Worm (Caenorhabditis elegans) whole organism, L2 larva: ENCODE results near the gene T11F9.1.
"Not testable (repeated sequence)": the region's sequence is repeated elsewhere in the genome, so short reads cannot be mapped to it uniquely, and the experiment has no call there.

Experiments
- C34F6.9 ChIP-seq: fragments of 150-350 bp; optimal IDR thresholded peaks from 2 replicates; lab custom pipeline; 2014; ENCODE audit warnings: missing biosample characterization, missing genetic modification characterization
- F13H6.1 ChIP-seq: sonication (generic microtip); optimal IDR thresholded peaks from 2 replicates; lab custom pipeline; 2016; ENCODE audit warnings: missing genetic modification characterization, missing compliant biosample characterization
- Y55F3AM.14 ChIP-seq: fragments of 200-800 bp; sonication (Bioruptor generic); optimal IDR thresholded peaks from 2 replicates; lab custom pipeline; 2018; ENCODE audit warnings: mild to moderate bottlenecking, missing genetic modification characterization, missing compliant biosample characterization
- ZK546.5 ChIP-seq: sonication (generic microtip); optimal IDR thresholded peaks from 2 replicates; lab custom pipeline; 2017; ENCODE audit warnings: missing biosample characterization, missing genetic modification characterization
- alr-1 ChIP-seq: fragments of 150-350 bp; optimal IDR thresholded peaks from 2 replicates; lab custom pipeline; 2014; ENCODE audit warnings: missing biosample characterization, missing genetic modification characterization
- aly-2 ChIP-seq: fragments of 150-350 bp; optimal IDR thresholded peaks from 2 replicates; lab custom pipeline; 2014; ENCODE audit warnings: missing biosample characterization, missing genetic modification characterization
- ama-1 ChIP-seq: fragments of 150-350 bp; optimal IDR thresholded peaks from 2 replicates; lab custom pipeline; 2018; ENCODE audit warnings: inconsistent platforms
- ceh-16 ChIP-seq: fragments of 150-350 bp; optimal IDR thresholded peaks from 2 replicates; lab custom pipeline; 2014; ENCODE audit warnings: missing biosample characterization, missing genetic modification characterization
- crh-2 ChIP-seq: sonication (generic microtip); optimal IDR thresholded peaks from 2 replicates; lab custom pipeline; 2017; ENCODE audit warnings: missing biosample characterization, missing genetic modification characterization
- dmd-4 ChIP-seq: sonication (generic microtip); optimal IDR thresholded peaks from 2 replicates; lab custom pipeline; 2017; ENCODE audit warnings: missing biosample characterization, missing genetic modification characterization
- elt-1 ChIP-seq: fragments of 150-350 bp; optimal IDR thresholded peaks from 2 replicates; lab custom pipeline; 2014; ENCODE audit warnings: missing biosample characterization, missing genetic modification characterization
- elt-3 ChIP-seq: sonication (generic microtip); optimal IDR thresholded peaks from 2 replicates; lab custom pipeline; 2017; ENCODE audit warnings: missing biosample characterization, missing genetic modification characterization
- fos-1 ChIP-seq: fragments of 150-350 bp; optimal IDR thresholded peaks from 2 replicates; lab custom pipeline; 2014; ENCODE audit warnings: missing biosample characterization, missing genetic modification characterization
- lin-11 ChIP-seq: fragments of 150-350 bp; sonication (generic microtip); optimal IDR thresholded peaks from 2 replicates; lab custom pipeline; 2014; ENCODE audit warnings: missing biosample characterization, missing genetic modification characterization, inconsistent platforms, mixed read lengths
- lsy-2 ChIP-seq, 2 experiments: fragments of 150-350 bp in 1 of 2; sonication (generic microtip) in 1 of 2; optimal IDR thresholded peaks; 2 replicates each; lab custom pipeline; 2014 to 2017; ENCODE audit warnings: missing biosample characterization in 2 of 2, missing genetic modification characterization in 2 of 2
- mbf-1 ChIP-seq: sonication (generic microtip); optimal IDR thresholded peaks from 2 replicates; lab custom pipeline; 2017; ENCODE audit warnings: missing biosample characterization, missing genetic modification characterization
- mdl-1 ChIP-seq, 2 experiments: fragments of 150-350 bp in 1 of 2; sonication (generic microtip) in 1 of 2; optimal IDR thresholded peaks; 2 replicates each; lab custom pipeline; 2017; ENCODE audit warnings: missing biosample characterization in 2 of 2, missing genetic modification characterization in 2 of 2
- nhr-10 ChIP-seq: sonication (generic microtip); optimal IDR thresholded peaks from 2 replicates; lab custom pipeline; 2017; ENCODE audit warnings: missing biosample characterization, missing genetic modification characterization
- nhr-12 ChIP-seq: fragments of 150-350 bp; optimal IDR thresholded peaks from 2 replicates; lab custom pipeline; 2014; ENCODE audit warnings: missing biosample characterization, missing genetic modification characterization
- nhr-129 ChIP-seq: fragments of 150-350 bp; optimal IDR thresholded peaks from 2 replicates; lab custom pipeline; 2014; ENCODE audit warnings: missing biosample characterization, missing genetic modification characterization
- nhr-23 ChIP-seq: fragments of 150-350 bp; optimal IDR thresholded peaks from 2 replicates; lab custom pipeline; 2014; ENCODE audit warnings: missing biosample characterization, missing genetic modification reagents, missing genetic modification characterization
- nhr-237 ChIP-seq: fragments of 150-350 bp; optimal IDR thresholded peaks from 2 replicates; lab custom pipeline; 2014; ENCODE audit warnings: missing biosample characterization, missing genetic modification characterization
- nhr-6 ChIP-seq: fragments of 150-350 bp; optimal IDR thresholded peaks from 2 replicates; lab custom pipeline; 2014; ENCODE audit warnings: missing biosample characterization, missing genetic modification characterization
- peb-1 ChIP-seq: fragments of 150-350 bp; optimal IDR thresholded peaks from 2 replicates; lab custom pipeline; 2014; ENCODE audit warnings: missing biosample characterization, missing genetic modification characterization
- sem-4 ChIP-seq: fragments of 150-350 bp; optimal IDR thresholded peaks from 2 replicates; lab custom pipeline; 2014; ENCODE audit warnings: missing biosample characterization, missing genetic modification reagents, missing genetic modification characterization
- sma-9 ChIP-seq, 2 experiments: fragments of 150-350 bp in 1 of 2; sonication (generic microtip) in 1 of 2; optimal IDR thresholded peaks; 2 replicates each; lab custom pipeline; 2014 to 2016; ENCODE audit warnings: missing genetic modification characterization in 2 of 2, mild to moderate bottlenecking in 1 of 2, missing biosample characterization in 1 of 2, missing compliant biosample characterization in 1 of 2, missing genetic modification reagents in 1 of 2, moderate library complexity in 1 of 2
- snpc-4 ChIP-seq: fragments of 150-350 bp; optimal IDR thresholded peaks from 2 replicates; lab custom pipeline; 2014; ENCODE audit warnings: missing biosample characterization, missing genetic modification characterization
- unc-55 ChIP-seq: fragments of 150-350 bp; sonication (generic microtip); optimal IDR thresholded peaks from 3 replicates; lab custom pipeline; 2014; ENCODE audit warnings: missing biosample characterization, missing genetic modification reagents, missing genetic modification characterization
- zag-1 ChIP-seq: fragments of 150-350 bp; optimal IDR thresholded peaks from 2 replicates; lab custom pipeline; 2014; ENCODE audit warnings: missing biosample characterization, missing genetic modification characterization
- ztf-1 ChIP-seq: fragments of 200-800 bp; sonication (Bioruptor generic); conservative IDR thresholded peaks from 2 replicates; pipeline ENCODE4 v1.3.6; 2022; ENCODE audit warnings: missing genetic modification characterization, missing compliant biosample characterization
- ztf-4 ChIP-seq: fragments of 150-350 bp; optimal IDR thresholded peaks from 2 replicates; lab custom pipeline; 2014; ENCODE audit warnings: missing biosample characterization, missing genetic modification characterization

Gene T11F9.1

DNA sequence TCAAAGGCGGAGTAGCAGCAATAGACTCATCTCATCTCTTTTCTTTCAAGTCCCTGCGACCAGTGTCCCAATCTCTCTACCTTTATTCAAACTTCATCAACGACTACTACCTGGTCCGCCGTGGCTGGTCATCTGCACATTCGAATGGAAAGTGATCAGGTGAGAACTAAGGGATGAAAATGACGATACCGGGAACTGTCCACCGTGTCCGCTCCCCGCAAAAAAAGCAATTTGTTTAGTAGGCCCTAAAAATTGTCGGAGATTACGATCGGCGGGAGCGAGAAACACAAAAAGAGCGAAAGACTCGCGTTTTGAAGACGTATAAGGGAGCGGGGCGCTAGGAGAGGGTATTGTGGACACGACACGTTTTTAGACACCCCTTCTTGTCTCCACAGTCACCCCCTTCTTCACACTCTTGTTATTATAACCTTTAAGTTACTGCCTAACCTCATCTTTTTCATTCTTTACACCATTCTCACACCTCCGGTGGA, 3.7 kb downstream of the T11F9.1 start, which contains the start of gene zipt-16:
zipt-16 (plus strand) TSS at position 51 of the 491 bp plus-strand sequence.
- TF ChIP-seq ztf-1 (0 out of 2 replicates have a peak, but pooled peaks have one; percentile 60), dmd-4 (no peak), nhr-6 (tag; lab: Kevin White, UChicago) (no peak)

DNA sequence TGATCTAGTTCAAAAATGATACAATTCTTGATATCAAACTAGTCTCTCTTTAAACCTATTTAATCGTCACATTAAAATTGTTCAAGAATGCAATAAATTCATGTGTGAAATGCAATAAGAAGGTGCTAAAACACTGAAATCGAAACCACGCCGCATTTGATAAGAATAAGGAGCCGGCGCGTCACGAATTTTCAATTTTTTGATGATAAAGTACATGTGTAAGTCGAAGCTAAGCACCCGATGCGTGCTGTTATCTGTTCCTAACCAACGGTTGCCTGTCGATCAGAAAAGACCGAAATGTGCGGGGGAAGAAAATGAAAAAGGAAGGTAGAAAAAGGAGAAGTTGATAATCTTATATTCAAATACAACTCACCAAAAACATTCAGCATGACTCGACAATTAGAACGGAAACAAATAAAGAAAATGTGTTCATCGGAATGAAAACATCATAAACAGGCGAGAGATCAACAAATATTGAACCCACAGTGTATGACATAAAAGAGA, 10.9 kb downstream of the T11F9.1 start, which contains the start of gene aat-6:
aat-6 (minus strand) TSS at position 454 of the 504 bp plus-strand sequence.
- no peak for TF ChIP-seq nhr-129 (tag; lab: Kevin White, UChicago)
- TF ChIP-seq fos-1 (tag; lab: Kevin White, UChicago) = peak; percentile 82
- TF ChIP-seq dmd-4 = no peak
- no peak for TF ChIP-seq nhr-237
- TF ChIP-seq crh-2 = peak; percentile 21
- TF ChIP-seq snpc-4 (tag; lab: Kevin White, UChicago) = no peak
- TF ChIP-seq alr-1 (tag; lab: Kevin White, UChicago) = no peak
- peak; percentile 54 for TF ChIP-seq sma-9 (GFP tag; optimal IDR thresholded peaks at IDR 0.05; lab: Kevin White, UChicago)
- no peak for TF ChIP-seq sma-9 (tag; optimal IDR thresholded peaks at IDR 0.05; lab: Kevin White, UChicago)
- TF ChIP-seq nhr-12 = no peak
- no peak for TF ChIP-seq peb-1 (tag; lab: Kevin White, UChicago)

DNA sequence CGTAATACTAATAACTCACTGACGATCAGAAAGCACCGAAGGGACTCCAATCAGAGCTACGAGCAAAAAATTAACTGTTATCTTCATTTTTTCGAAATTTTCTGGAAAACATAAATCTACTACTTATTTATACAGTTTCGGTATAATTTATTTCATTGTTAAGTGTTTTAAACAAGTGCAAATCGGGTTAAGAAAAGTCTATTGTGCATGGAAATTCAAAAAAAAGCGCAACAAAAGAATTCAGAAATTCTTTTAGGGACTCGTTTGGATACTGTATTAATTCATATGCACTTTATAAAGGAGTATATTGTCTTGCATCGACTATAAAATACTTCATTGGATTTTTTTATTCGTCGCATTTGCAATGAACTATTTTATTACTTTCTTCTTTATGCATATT, 12.9 kb downstream of the T11F9.1 start, which contains the start of the genes nas-20 and nas-21:
nas-20 (minus strand) TSS at position 101 of the 400 bp plus-strand sequence.
nas-21 (plus strand) TSS at position 356 of the 400 bp plus-strand sequence.
- TF ChIP-seq elt-3 (tag; lab: Kevin White, UChicago) = no peak

DNA sequence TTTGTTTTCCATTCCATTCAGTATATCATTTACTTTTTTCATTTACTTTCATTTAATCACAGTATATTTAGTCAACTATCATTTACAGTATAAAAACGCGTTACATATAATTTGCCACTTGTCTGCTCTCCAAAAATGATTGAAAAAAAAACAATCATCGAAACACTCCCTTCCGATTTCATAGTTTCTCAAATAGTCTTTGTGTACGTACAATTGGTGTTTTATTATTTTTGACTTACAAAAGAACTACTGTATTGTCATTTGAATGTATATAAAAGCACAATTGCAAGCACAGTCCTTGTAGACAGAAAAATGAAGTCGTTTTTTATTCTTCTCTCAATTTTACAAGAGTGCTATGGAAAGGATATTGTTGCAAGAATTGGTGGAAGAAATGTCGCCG, 15.0 kb downstream of the T11F9.1 start, which contains the start of gene nas-22:
nas-22 (plus strand) TSS at position 301 of the 400 bp plus-strand sequence.
- TF ChIP-seq sem-4 (tag; lab: Kevin White, UChicago) (no peak), mbf-1 (tag; lab: Kevin White, UChicago) (no peak), nhr-129 (tag; lab: Kevin White, UChicago) (no peak), nhr-23 (tag; lab: Kevin White, UChicago) (no peak), C34F6.9 (tag; lab: Kevin White, UChicago) (no peak), nhr-6 (tag; lab: Kevin White, UChicago) (no peak), mdl-1 (tag; optimal IDR thresholded peaks at IDR 0.05; lab: Kevin White, UChicago) (no peak), ama-1 (lab: Kevin White, UChicago) (no peak), dmd-4 (no peak), nhr-237 (no peak), lin-11 (tag; lab: Kevin White, UChicago) (no peak), F13H6.1 (tag; lab: Kevin White, UChicago) (no peak), ztf-4 (no peak)
- TF ChIP-seq, all 48 proteins: peak for 0

DNA sequence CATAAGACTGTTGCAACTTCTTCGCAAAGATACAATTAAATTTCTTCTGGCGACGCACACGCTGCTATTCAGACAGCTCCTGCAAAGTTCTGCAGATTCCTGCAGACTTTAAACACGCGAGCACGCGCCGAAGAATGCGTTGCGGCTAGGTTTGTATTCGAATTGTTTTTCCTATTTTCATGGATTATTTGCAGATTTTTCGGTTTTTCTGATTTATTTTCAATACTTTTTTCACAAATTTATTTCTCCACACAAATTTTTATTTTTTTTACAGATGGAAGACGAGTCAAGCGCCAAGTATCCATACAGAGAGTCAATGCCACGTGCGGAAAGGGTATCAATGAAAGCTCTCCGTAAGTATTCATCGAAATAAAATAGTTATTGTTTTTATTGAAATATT, 16.3 kb downstream of the T11F9.1 start, which contains the start of gene T11F9.7:
T11F9.7 (plus strand) TSS at position 301 of the 400 bp plus-strand sequence.
- not testable (repeated sequence) for TF ChIP-seq ZK546.5 (tag; lab: Kevin White, UChicago); ztf-1; lsy-2 (tag; optimal IDR thresholded peaks at IDR 0.05; lab: Kevin White, UChicago)

DNA sequence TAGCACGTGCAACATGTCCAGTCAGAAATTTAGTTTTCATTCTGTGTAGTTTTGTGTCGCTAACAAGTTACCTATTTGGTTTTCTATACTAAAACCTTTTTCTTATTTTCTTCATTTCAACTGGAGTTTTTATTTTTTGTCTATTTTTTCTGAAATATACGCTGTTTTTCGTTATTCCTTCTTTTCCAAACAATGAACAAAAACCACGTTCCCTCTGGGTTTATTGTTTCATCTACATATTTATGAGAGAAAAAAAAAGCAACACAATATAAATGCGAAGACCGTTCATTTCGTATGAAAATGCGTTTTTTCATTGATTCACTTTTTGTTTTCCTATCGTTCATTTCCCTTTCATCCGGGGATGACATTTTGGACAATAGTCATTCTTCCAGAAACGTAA, 20.1 kb downstream of the T11F9.1 start, which contains the start of gene T11F9.22:
T11F9.22 (plus strand) TSS at position 301 of the 400 bp plus-strand sequence.
- TF ChIP-seq zag-1 (no peak), lsy-2 (tag; optimal IDR thresholded peaks at IDR 0.05; lab: Kevin White, UChicago) (no peak), sem-4 (tag; lab: Kevin White, UChicago) (no peak), dmd-4 (no peak), elt-1 (no peak), F13H6.1 (tag; lab: Kevin White, UChicago) (no peak), aly-2 (tag; lab: Kevin White, UChicago) (no peak), unc-55 (GFP tag; lab: Kevin White, UChicago) (no peak), nhr-10 (tag; lab: Kevin White, UChicago) (no peak), snpc-4 (tag; lab: Kevin White, UChicago) (no peak), ama-1 (lab: Kevin White, UChicago) (no peak), nhr-129 (tag; lab: Kevin White, UChicago) (no peak), ceh-16 (no peak), lin-11 (tag; lab: Kevin White, UChicago) (no peak), mdl-1 (tag; optimal IDR thresholded peaks at IDR 0.05; lab: Kevin White, UChicago) (no peak), Y55F3AM.14 (no peak), fos-1 (tag; lab: Kevin White, UChicago) (no peak)
- TF ChIP-seq, all 48 proteins: peak for 0
